Worm (Caenorhabditis elegans) whole organism, L3 larva: Measurements from ENCODE around the gene fbxa-65.

ENCODE experiments used
- aly-2 ChIP-seq: fragments of 150-350 bp; optimal IDR thresholded peaks from 2 replicates; lab custom pipeline; 2014; ENCODE audit warnings: missing biosample characterization, missing genetic modification characterization
- elt-3 ChIP-seq, 3 experiments: fragments of 150-350 bp in 1 of 3; sonication (generic microtip) in 2 of 3; optimal IDR thresholded peaks; 2 replicates in 2 of 3; 4 replicates in 1 of 3; lab custom pipeline; 2014 to 2017; ENCODE audit warnings: missing biosample characterization in 3 of 3, missing genetic modification characterization in 3 of 3

DNA sequence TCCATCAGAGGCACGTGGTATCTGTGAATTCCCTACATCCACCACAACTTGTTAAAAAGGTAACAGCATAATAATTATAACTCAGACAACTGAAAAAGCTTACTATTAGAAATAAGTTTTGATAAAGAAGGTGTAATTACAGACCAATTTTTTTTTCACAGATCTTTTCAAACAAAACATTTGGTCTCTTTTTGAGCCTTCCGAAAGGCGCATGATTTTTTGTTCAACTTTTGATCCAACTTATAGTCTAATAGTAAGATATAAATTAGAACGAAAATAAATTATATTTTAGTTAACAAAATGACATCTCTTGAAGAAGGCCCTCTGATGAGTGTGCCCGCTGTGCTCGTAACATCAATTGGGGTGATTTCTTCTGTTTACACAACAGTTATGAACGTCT lies 38.1 kb downstream of the fbxa-65 start, which contains the start of gene srbc-3:
- TF ChIP-seq aly-2 (no peak), elt-3 (tag; optimal IDR thresholded peaks at IDR 0.05; lab: Kevin White, UChicago) (no peak)
